Worm (Caenorhabditis elegans): ENCODE measurements around the gene pqn-35.

Gene pqn-35

DNA sequence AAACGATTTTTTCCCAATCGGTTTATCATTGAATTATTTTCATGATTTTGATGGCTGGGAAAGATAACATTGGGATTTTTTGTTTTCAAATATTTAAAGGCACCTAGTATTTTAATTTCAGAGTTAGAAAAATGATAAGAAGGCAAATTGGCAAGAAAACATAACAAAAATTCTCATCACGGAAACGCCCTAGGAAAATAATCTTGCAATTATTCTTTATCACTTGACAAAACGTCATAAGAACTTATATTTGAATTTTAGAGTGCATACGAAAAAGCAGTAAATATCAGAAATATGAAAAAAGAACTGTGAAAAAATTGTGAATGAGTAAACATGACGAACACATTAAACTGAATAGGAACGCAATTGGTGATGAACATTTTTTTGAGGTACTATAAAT is 44.6 kb downstream of the pqn-35 start:
- TF ChIP-seq ceh-100 (GFP tag; IDR thresholded peaks at IDR 0.05) (no peak), nfyb-1 (GFP tag; IDR thresholded peaks at IDR 0.05) (no peak), lin-40 (tag; optimal IDR thresholded peaks at IDR 0.05) (no peak), ztf-3 (GFP tag; optimal IDR thresholded peaks at IDR 0.05) (no peak), zfh-2 (GFP tag; conservative IDR thresholded peaks at IDR 0.05) (no peak), nhr-120 (GFP tag; IDR thresholded peaks at IDR 0.05) (no peak), dpff-1 (tag; optimal IDR thresholded peaks at IDR 0.05) (no peak), cebp-2 (GFP tag; IDR thresholded peaks at IDR 0.05) (no peak), zim-3 (tag; optimal IDR thresholded peaks at IDR 0.05) (no peak)

DNA sequence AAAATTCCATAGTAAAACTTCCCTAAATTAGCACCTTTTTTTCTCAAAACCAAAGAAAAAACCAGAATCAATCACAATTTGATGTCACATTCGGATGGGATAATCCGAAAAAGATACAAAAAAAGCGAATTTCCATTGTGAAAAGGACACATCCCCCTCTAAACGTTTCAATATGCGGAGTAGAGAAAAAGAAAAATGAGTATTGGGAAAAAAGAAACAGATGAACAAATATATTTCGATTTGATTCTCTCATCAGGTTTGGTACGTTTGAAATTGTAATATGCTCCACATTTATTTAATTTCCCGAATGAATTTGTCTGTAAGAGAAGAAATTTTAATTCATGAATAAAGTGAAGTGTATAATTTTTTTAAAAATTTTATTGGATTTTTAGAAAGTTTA is 45.5 kb downstream of the pqn-35 start:
- TF ChIP-seq egl-18 (GFP tag; IDR thresholded peaks at IDR 0.05) (no peak), F33H1.4 (GFP tag; IDR thresholded peaks at IDR 0.05) (no peak), madf-10 (tag; optimal IDR thresholded peaks at IDR 0.05) (no peak), zim-3 (tag; optimal IDR thresholded peaks at IDR 0.05) (no peak), lsy-27 (tag; optimal IDR thresholded peaks at IDR 0.05; ENCODE audit: borderline replicate concordance, insufficient read depth) (no peak), F57A8.1 (GFP tag; optimal IDR thresholded peaks at IDR 0.05) (no peak), lir-1 (GFP tag; conservative IDR thresholded peaks at IDR 0.05) (no peak), Y56A3A.18 (GFP tag; IDR thresholded peaks at IDR 0.05) (no peak), somi-1 (GFP tag; optimal IDR thresholded peaks at IDR 0.05) (no peak), dpl-1 (GFP tag; optimal IDR thresholded peaks at IDR 0.05) (no peak), let-607 (tag; optimal IDR thresholded peaks at IDR 0.05) (no peak), attf-6 (GFP tag; IDR thresholded peaks at IDR 0.05) (no peak), nfya-1 (tag; optimal IDR thresholded peaks at IDR 0.05; ENCODE audit: borderline replicate concordance, insufficient read depth) (no peak), lin-40 (tag; optimal IDR thresholded peaks at IDR 0.05) (no peak), cebp-1 (GFP tag; IDR thresholded peaks at IDR 0.05) (no peak), cebp-1 (tag; optimal IDR thresholded peaks at IDR 0.05) (no peak)

DNA sequence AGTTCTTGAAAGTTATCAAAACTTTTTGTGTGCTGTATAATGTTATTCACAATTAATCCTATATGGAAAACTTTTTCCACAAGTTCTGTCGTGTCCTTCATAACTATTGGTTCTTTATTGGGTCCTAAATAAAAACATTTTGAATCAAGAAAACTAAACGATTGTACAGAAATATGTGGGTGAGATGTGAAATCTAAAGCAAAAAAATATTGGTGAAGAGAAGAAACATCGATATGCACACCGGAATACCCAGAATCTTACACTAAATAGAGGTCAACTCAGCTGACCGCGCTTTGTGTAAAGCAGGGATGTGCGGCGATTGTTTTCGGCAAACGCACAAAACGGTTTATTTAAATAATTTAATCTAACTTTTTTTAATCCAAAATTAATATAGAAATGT is 48.5 kb downstream of the pqn-35 start, which contains the start of gene T05A7.13:
TSS of gene T05A7.13 (minus strand) at position 101 of the 400 bp plus-strand sequence.
- TF ChIP-seq ceh-58 (GFP tag; IDR thresholded peaks at IDR 0.05), result no peak
- TF ChIP-seq die-1 (tag; optimal IDR thresholded peaks at IDR 0.05), result no peak
- TF ChIP-seq sdz-38 (tag; optimal IDR thresholded peaks at IDR 0.05), result no peak
- TF ChIP-seq hlh-26 (GFP tag; conservative IDR thresholded peaks at IDR 0.05), result no peak
- TF ChIP-seq zfh-2 (GFP tag; conservative IDR thresholded peaks at IDR 0.05), result no peak
- TF ChIP-seq attf-3 (GFP tag; conservative IDR thresholded peaks at IDR 0.05), result no peak
- TF ChIP-seq F57A8.1 (GFP tag; optimal IDR thresholded peaks at IDR 0.05), result no peak
- TF ChIP-seq somi-1 (GFP tag; optimal IDR thresholded peaks at IDR 0.05), result no peak
- TF ChIP-seq lsy-27 (tag; optimal IDR thresholded peaks at IDR 0.05; ENCODE audit: borderline replicate concordance, insufficient read depth), result no peak
- no peak for TF ChIP-seq fkh-3 (tag; optimal IDR thresholded peaks at IDR 0.05)
- TF ChIP-seq pbrm-1 (GFP tag; IDR thresholded peaks at IDR 0.05), result no peak
- TF ChIP-seq ZK185.1 (tag; optimal IDR thresholded peaks at IDR 0.05; ENCODE audit: poor library complexity, severe bottlenecking), result no peak
- no peak for TF ChIP-seq egl-18 (GFP tag; IDR thresholded peaks at IDR 0.05)
- TF ChIP-seq F22D6.2 (tag; optimal IDR thresholded peaks at IDR 0.05), result no peak
- no peak for TF ChIP-seq nhr-120 (GFP tag; IDR thresholded peaks at IDR 0.05)
- TF ChIP-seq ceh-27 (GFP tag; optimal IDR thresholded peaks at IDR 0.05), result no peak
- TF ChIP-seq lag-1 (GFP tag; IDR thresholded peaks at IDR 0.05), result no peak
- no peak for TF ChIP-seq dpff-1 (tag; optimal IDR thresholded peaks at IDR 0.05)

ce11 chrII:4663186-4663585 is 50.4 kb downstream of the pqn-35 start, which contains the start of gene T05A7.12:
TSS of gene T05A7.12 (minus strand) at chrII:4663286.
- TF ChIP-seq ztf-3 (GFP tag; optimal IDR thresholded peaks at IDR 0.05) (no peak), lsy-27 (tag; optimal IDR thresholded peaks at IDR 0.05; ENCODE audit: borderline replicate concordance, insufficient read depth) (no peak), ZK185.1 (tag; optimal IDR thresholded peaks at IDR 0.05; ENCODE audit: poor library complexity, severe bottlenecking) (no peak), snpc-1.3 (tag; optimal IDR thresholded peaks at IDR 0.05; ENCODE audit: insufficient read depth) (no peak), cebp-1 (GFP tag; IDR thresholded peaks at IDR 0.05) (no peak), cebp-1 (tag; optimal IDR thresholded peaks at IDR 0.05) (no peak), nhr-179 (tag; optimal IDR thresholded peaks at IDR 0.05) (no peak), B0019.2 (GFP tag; conservative IDR thresholded peaks at IDR 0.05) (no peak), unc-62 (GFP tag; optimal IDR thresholded peaks at IDR 0.05) (no peak), D2030.7 (GFP tag; IDR thresholded peaks at IDR 0.05) (no peak), Y95B8A.8 (GFP tag; IDR thresholded peaks at IDR 0.05) (no peak), gei-17 (GFP tag; optimal IDR thresholded peaks at IDR 0.05) (no peak), mxl-1 (tag; optimal IDR thresholded peaks at IDR 0.05) (no peak), F57A8.1 (GFP tag; optimal IDR thresholded peaks at IDR 0.05) (no peak), egrh-3 (GFP tag; IDR thresholded peaks at IDR 0.05) (no peak), Y56A3A.18 (GFP tag; IDR thresholded peaks at IDR 0.05) (no peak)

Data from whole organism, young adult.